Worm (Caenorhabditis elegans) whole organism, young adult: ENCODE measurements around the gene F59F5.4.
A peak's percentile ranks its signal among the peaks of the same experiment; 100 is the strongest.

Experiments
- B0336.3 ChIP-seq: fragments of 200-800 bp; sonication (Bioruptor generic); IDR thresholded peaks from 2 replicates; pipeline ENCODE4 v1.3.6; 2022; ENCODE audit warnings: missing genetic modification characterization, missing compliant biosample characterization
- Y53G8AR.9 ChIP-seq: fragments of 200-800 bp; sonication (Bioruptor generic); conservative IDR thresholded peaks from 2 replicates; pipeline ENCODE4 v1.3.6; 2022; ENCODE audit warnings: missing genetic modification reagents, missing genetic modification characterization, missing compliant biosample characterization
- bed-1 ChIP-seq: fragments of 200-800 bp; sonication (Bioruptor generic); IDR thresholded peaks from 2 replicates; pipeline ENCODE4 v1.3.6; 2022; ENCODE audit warnings: missing genetic modification reagents, missing genetic modification characterization, missing compliant biosample characterization
- ceh-27 ChIP-seq: fragments of 200-800 bp; sonication (Bioruptor generic); optimal IDR thresholded peaks from 2 replicates; lab custom pipeline; 2018; ENCODE audit warnings: mild to moderate bottlenecking, missing genetic modification characterization, moderate library complexity, missing compliant biosample characterization
- lsl-1 ChIP-seq: fragments of 200-800 bp; sonication (Bioruptor generic); optimal IDR thresholded peaks from 2 replicates; lab custom pipeline; 2018; ENCODE audit warnings: mild to moderate bottlenecking, missing genetic modification characterization, moderate library complexity, missing compliant biosample characterization
- mes-4 ChIP-seq: sonication (generic microtip); optimal IDR thresholded peaks from 2 replicates; lab custom pipeline; 2016; ENCODE audit warnings: missing genotype, missing genetic modification characterization, missing compliant biosample characterization
- nhr-27 ChIP-seq: fragments of 200-800 bp; sonication (Bioruptor generic); optimal IDR thresholded peaks from 2 replicates; lab custom pipeline; 2018; ENCODE audit warnings: mild to moderate bottlenecking, missing genetic modification characterization, moderate library complexity, missing compliant biosample characterization

DNA sequence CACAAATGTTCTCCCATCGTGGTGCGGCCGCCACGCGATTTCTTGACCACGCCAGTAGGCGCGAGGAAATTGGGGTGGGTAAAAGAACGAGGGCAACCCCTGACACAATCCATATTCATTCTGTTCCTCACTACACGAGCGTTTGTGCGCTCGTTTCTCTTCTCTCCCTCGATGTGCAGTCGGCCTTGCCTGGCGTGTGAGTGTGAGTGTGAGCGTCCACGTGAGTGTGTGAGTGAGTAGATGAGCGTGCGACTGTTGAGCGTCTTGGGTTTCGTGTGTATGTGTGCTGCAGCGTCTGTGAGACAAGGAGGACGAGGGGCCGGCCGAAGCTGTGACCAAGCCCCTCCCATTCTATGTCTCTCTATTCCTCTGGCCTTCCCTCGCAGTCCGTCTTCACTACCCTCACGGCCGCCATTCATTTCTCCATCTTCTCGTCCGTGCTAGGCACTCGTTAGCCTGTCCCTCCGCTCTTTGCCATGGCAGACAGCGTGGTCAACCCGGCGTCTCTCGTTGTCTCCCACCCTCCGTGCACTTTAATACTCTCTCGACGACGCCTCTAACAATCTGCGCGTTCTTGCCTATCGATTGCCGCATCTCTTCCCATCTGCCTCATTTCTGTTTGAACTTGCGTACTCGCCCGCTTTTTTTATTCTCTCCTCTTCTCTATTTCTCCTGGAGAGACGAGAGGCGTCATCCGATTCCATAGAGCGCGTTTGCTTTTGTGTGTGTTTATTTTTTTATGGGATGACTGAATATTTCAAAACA, 25.8 kb downstream of the F59F5.4 start:
- no peak for TF ChIP-seq mes-4 (tag; lab: Kevin White, UChicago)
- no peak for TF ChIP-seq bed-1 (GFP tag; lab: Robert Waterston, UW)
- peak; percentile 96 for TF ChIP-seq B0336.3 (GFP tag; lab: Robert Waterston, UW)
- TF ChIP-seq Y53G8AR.9 = peak; percentile 59; the same call in 1 of the 2 replicates
- TF ChIP-seq nhr-27 = no peak
- TF ChIP-seq lsl-1 (GFP tag; lab: Kevin White, UChicago) = no peak
- TF ChIP-seq ceh-27 (GFP tag; lab: Kevin White, UChicago) = peak; percentile 89
